Worm (Caenorhabditis elegans): ENCODE results near the gene delm-1.

ce11 chrIV:9159863-9160262, 24.6 kb upstream of the delm-1 start:
- TF ChIP-seq egl-18 (GFP tag; IDR thresholded peaks at IDR 0.05) = no peak
- no peak for TF ChIP-seq sea-2 (GFP tag; IDR thresholded peaks at IDR 0.05)
- no peak for TF ChIP-seq F49E8.2 (tag; optimal IDR thresholded peaks at IDR 0.05; ENCODE audit: insufficient read depth)
- no peak for TF ChIP-seq ztf-3 (GFP tag; optimal IDR thresholded peaks at IDR 0.05)
- TF ChIP-seq bed-1 (GFP tag; IDR thresholded peaks at IDR 0.05) = no peak

Data from whole organism, young adult.